Worm (Caenorhabditis elegans) whole organism, young adult: ENCODE measurements around the gene W01A11.1.

Experiments
- B0019.2 ChIP-seq: fragments of 200-800 bp; sonication (Bioruptor generic); conservative IDR thresholded peaks from 2 replicates; pipeline ENCODE4 v1.3.6; 2022; ENCODE audit warnings: missing genetic modification reagents, missing genetic modification characterization, missing compliant biosample characterization
- B0261.1 ChIP-seq: sonication (generic microtip); optimal IDR thresholded peaks from 2 replicates; lab custom pipeline; 2016; ENCODE audit warnings: mild to moderate bottlenecking, missing genetic modification characterization, moderate library complexity, missing compliant biosample characterization
- D2030.7 ChIP-seq: fragments of 200-800 bp; sonication (Bioruptor generic); IDR thresholded peaks from 2 replicates; pipeline ENCODE4 v1.3.6; 2022; ENCODE audit warnings: missing genetic modification reagents, missing genetic modification characterization, missing compliant biosample characterization
- F23B12.7 ChIP-seq: sonication (generic microtip); optimal IDR thresholded peaks from 2 replicates; lab custom pipeline; 2017; ENCODE audit warnings: missing genetic modification characterization, mild to moderate bottlenecking, missing compliant biosample characterization, antibody characterized with exemption, moderate library complexity; ENCODE audit not compliant: insufficient read depth
- F37B4.10 ChIP-seq: fragments of 200-800 bp; sonication (Bioruptor generic); IDR thresholded peaks from 2 replicates; pipeline ENCODE4 v1.3.6; 2022; ENCODE audit warnings: missing genetic modification characterization, missing compliant biosample characterization
- F39B2.1 ChIP-seq: fragments of 200-800 bp; sonication (Bioruptor generic); IDR thresholded peaks from 2 replicates; pipeline ENCODE4 v1.3.6; 2022; ENCODE audit warnings: missing genetic modification reagents, missing genetic modification characterization, missing compliant biosample characterization
- F55B11.4 ChIP-seq: sonication (generic microtip); optimal IDR thresholded peaks from 2 replicates; lab custom pipeline; 2016; ENCODE audit warnings: missing compliant biosample characterization, missing genetic modification characterization, borderline replicate concordance; ENCODE audit not compliant: insufficient read depth
- F57A8.1 ChIP-seq: fragments of 200-800 bp; sonication (Bioruptor generic); optimal IDR thresholded peaks from 2 replicates; lab custom pipeline; 2018; ENCODE audit warnings: mild to moderate bottlenecking, missing genetic modification characterization, moderate library complexity, missing compliant biosample characterization
- K11D2.4 ChIP-seq: fragments of 200-800 bp; sonication (Bioruptor generic); IDR thresholded peaks from 2 replicates; pipeline ENCODE4 v1.3.6; 2022; ENCODE audit warnings: missing genetic modification reagents, missing genetic modification characterization, missing compliant biosample characterization
- Y67H2A.10 ChIP-seq: fragments of 200-800 bp; sonication (Bioruptor generic); conservative IDR thresholded peaks from 2 replicates; pipeline ENCODE4 v1.3.6; 2022; ENCODE audit warnings: missing genetic modification reagents, missing genetic modification characterization, missing compliant biosample characterization
- bed-2 ChIP-seq: fragments of 200-800 bp; sonication (Bioruptor generic); IDR thresholded peaks from 2 replicates; pipeline ENCODE4 v1.3.6; 2022; ENCODE audit warnings: missing genetic modification reagents, missing genetic modification characterization, missing compliant biosample characterization
- ccch-3 ChIP-seq: fragments of 200-800 bp; sonication (Bioruptor generic); optimal IDR thresholded peaks from 2 replicates; lab custom pipeline; 2018; ENCODE audit warnings: mild to moderate bottlenecking, missing genetic modification characterization, missing compliant biosample characterization
- cebp-2 ChIP-seq: fragments of 200-800 bp; sonication (Bioruptor generic); IDR thresholded peaks from 2 replicates; pipeline ENCODE4 v1.3.6; 2022; ENCODE audit warnings: missing genetic modification characterization, missing compliant biosample characterization
- ceh-27 ChIP-seq: fragments of 200-800 bp; sonication (Bioruptor generic); optimal IDR thresholded peaks from 2 replicates; lab custom pipeline; 2018; ENCODE audit warnings: mild to moderate bottlenecking, missing genetic modification characterization, moderate library complexity, missing compliant biosample characterization
- ceh-91 ChIP-seq: fragments of 200-800 bp; sonication (Bioruptor generic); IDR thresholded peaks from 2 replicates; pipeline ENCODE4 v1.3.6; 2022; ENCODE audit warnings: missing genetic modification reagents, missing genetic modification characterization, missing compliant biosample characterization
- dox-1 ChIP-seq: fragments of 200-800 bp; sonication (Bioruptor generic); IDR thresholded peaks from 2 replicates; pipeline ENCODE4 v1.3.6; 2022; ENCODE audit warnings: missing genetic modification reagents, missing genetic modification characterization, missing compliant biosample characterization
- egl-18 ChIP-seq: fragments of 200-800 bp; sonication (Bioruptor generic); IDR thresholded peaks from 2 replicates; pipeline ENCODE4 v1.3.6; 2022; ENCODE audit warnings: missing genetic modification reagents, missing genetic modification characterization, missing compliant biosample characterization
- ets-4 ChIP-seq: fragments of 200-800 bp; sonication (Bioruptor generic); optimal IDR thresholded peaks from 2 replicates; lab custom pipeline; 2018; ENCODE audit warnings: mild to moderate bottlenecking, missing genetic modification characterization, missing compliant biosample characterization
- hrde-1 ChIP-seq: sonication (generic microtip); optimal IDR thresholded peaks from 2 replicates; lab custom pipeline; 2016; ENCODE audit warnings: missing genetic modification characterization, mild to moderate bottlenecking, missing compliant biosample characterization, moderate library complexity, missing genotype, missing genetic modification reagents, borderline replicate concordance
- let-607 ChIP-seq, 2 experiments: fragments of 200-800 bp in 1 of 2; sonication (Bioruptor generic) in 1 of 2; sonication (generic microtip) in 1 of 2; optimal IDR thresholded peaks; 2 replicates each; lab custom pipeline; 2016 to 2018; ENCODE audit warnings: mild to moderate bottlenecking in 2 of 2, missing compliant biosample characterization in 2 of 2, missing genetic modification characterization in 2 of 2, moderate library complexity in 2 of 2, missing genotype in 1 of 2
- lin-54 ChIP-seq: fragments of 200-800 bp; sonication (Bioruptor generic); optimal IDR thresholded peaks from 2 replicates; lab custom pipeline; 2018; ENCODE audit warnings: mild to moderate bottlenecking, missing genetic modification characterization, missing compliant biosample characterization
- lsl-1 ChIP-seq: fragments of 200-800 bp; sonication (Bioruptor generic); optimal IDR thresholded peaks from 2 replicates; lab custom pipeline; 2018; ENCODE audit warnings: mild to moderate bottlenecking, missing genetic modification characterization, moderate library complexity, missing compliant biosample characterization
- madf-6 ChIP-seq: fragments of 200-800 bp; sonication (Bioruptor generic); IDR thresholded peaks from 2 replicates; pipeline ENCODE4 v1.3.6; 2022; ENCODE audit warnings: missing genetic modification reagents, missing genetic modification characterization, missing compliant biosample characterization
- madf-8 ChIP-seq: fragments of 200-800 bp; sonication (Bioruptor generic); conservative IDR thresholded peaks from 2 replicates; pipeline ENCODE4 v1.3.6; 2022; ENCODE audit warnings: missing genetic modification reagents, missing genetic modification characterization, missing compliant biosample characterization
- mcd-1 ChIP-seq: fragments of 200-800 bp; sonication (Bioruptor generic); IDR thresholded peaks from 2 replicates; pipeline ENCODE4 v1.3.6; 2022; ENCODE audit warnings: missing genetic modification reagents, missing genetic modification characterization, missing compliant biosample characterization
- nfya-2 ChIP-seq: fragments of 200-800 bp; sonication (Bioruptor generic); IDR thresholded peaks from 2 replicates; pipeline ENCODE4 v1.3.6; 2022; ENCODE audit warnings: missing genetic modification reagents, missing genetic modification characterization, missing compliant biosample characterization
- nhr-179 ChIP-seq: sonication (generic microtip); optimal IDR thresholded peaks from 2 replicates; lab custom pipeline; 2016; ENCODE audit warnings: mild to moderate bottlenecking, missing genetic modification characterization, missing compliant biosample characterization
- nhr-80 ChIP-seq: sonication (generic microtip); optimal IDR thresholded peaks from 2 replicates; lab custom pipeline; 2016; ENCODE audit warnings: missing genetic modification characterization, missing compliant biosample characterization
- rcor-1 ChIP-seq: fragments of 200-800 bp; sonication (Bioruptor generic); IDR thresholded peaks from 2 replicates; pipeline ENCODE4 v1.3.6; 2022; ENCODE audit warnings: missing genetic modification reagents, missing genetic modification characterization, missing compliant biosample characterization
- repo-1 ChIP-seq: sonication (generic microtip); optimal IDR thresholded peaks from 2 replicates; lab custom pipeline; 2017; ENCODE audit warnings: mild to moderate bottlenecking, missing genetic modification characterization, missing compliant biosample characterization
- sdz-38 ChIP-seq: sonication (generic microtip); optimal IDR thresholded peaks from 2 replicates; lab custom pipeline; 2016; ENCODE audit warnings: missing genotype, missing genetic modification characterization, missing compliant biosample characterization
- sea-2 ChIP-seq: fragments of 200-800 bp; sonication (Bioruptor generic); IDR thresholded peaks from 2 replicates; pipeline ENCODE4 v1.3.6; 2022; ENCODE audit warnings: missing genetic modification characterization, missing compliant biosample characterization
- snpc-1.3 ChIP-seq: sonication (generic microtip); optimal IDR thresholded peaks from 2 replicates; lab custom pipeline; 2017; ENCODE audit warnings: missing genetic modification characterization, mild to moderate bottlenecking, missing compliant biosample characterization, antibody characterized with exemption, moderate library complexity, missing genotype, missing genetic modification reagents; ENCODE audit not compliant: insufficient read depth
- snpc-3.4 ChIP-seq: sonication (generic microtip); optimal IDR thresholded peaks from 2 replicates; lab custom pipeline; 2017; ENCODE audit warnings: missing genetic modification characterization, mild to moderate bottlenecking, missing compliant biosample characterization, antibody characterized with exemption, moderate library complexity, missing genotype, missing genetic modification reagents
- snpc-4 ChIP-seq, 5 experiments: fragments of 150-350 bp in 1 of 5; sonication (generic microtip) in 4 of 5; optimal IDR thresholded peaks; 2 replicates each; lab custom pipeline; 2014 to 2018; ENCODE audit warnings: missing genetic modification characterization in 5 of 5, missing biosample characterization in 3 of 5, antibody characterized with exemption in 2 of 5, mild to moderate bottlenecking in 2 of 5, missing compliant biosample characterization in 2 of 5, missing genotype in 2 of 5, moderate library complexity in 2 of 5, missing genetic modification reagents in 1 of 5
- somi-1 ChIP-seq: fragments of 200-800 bp; sonication (Bioruptor generic); optimal IDR thresholded peaks from 2 replicates; lab custom pipeline; 2018; ENCODE audit warnings: mild to moderate bottlenecking, missing genetic modification characterization, missing compliant biosample characterization
- sptf-2 ChIP-seq: fragments of 200-800 bp; sonication (Bioruptor generic); optimal IDR thresholded peaks from 2 replicates; lab custom pipeline; 2018; ENCODE audit warnings: mild to moderate bottlenecking, missing genetic modification characterization, missing compliant biosample characterization
- xnd-1 ChIP-seq: sonication (generic microtip); optimal IDR thresholded peaks from 2 replicates; lab custom pipeline; 2016; ENCODE audit warnings: missing genotype, missing genetic modification reagents, missing genetic modification characterization, missing compliant biosample characterization
- ztf-3 ChIP-seq: fragments of 200-800 bp; sonication (Bioruptor generic); optimal IDR thresholded peaks from 2 replicates; lab custom pipeline; 2018; ENCODE audit warnings: mild to moderate bottlenecking, missing genetic modification characterization, missing compliant biosample characterization
- ztf-6 ChIP-seq: fragments of 200-800 bp; sonication (Bioruptor generic); IDR thresholded peaks from 2 replicates; pipeline ENCODE4 v1.3.6; 2022; ENCODE audit warnings: missing genetic modification reagents, missing genetic modification characterization, missing compliant biosample characterization

The W01A11.1 gene

DNA sequence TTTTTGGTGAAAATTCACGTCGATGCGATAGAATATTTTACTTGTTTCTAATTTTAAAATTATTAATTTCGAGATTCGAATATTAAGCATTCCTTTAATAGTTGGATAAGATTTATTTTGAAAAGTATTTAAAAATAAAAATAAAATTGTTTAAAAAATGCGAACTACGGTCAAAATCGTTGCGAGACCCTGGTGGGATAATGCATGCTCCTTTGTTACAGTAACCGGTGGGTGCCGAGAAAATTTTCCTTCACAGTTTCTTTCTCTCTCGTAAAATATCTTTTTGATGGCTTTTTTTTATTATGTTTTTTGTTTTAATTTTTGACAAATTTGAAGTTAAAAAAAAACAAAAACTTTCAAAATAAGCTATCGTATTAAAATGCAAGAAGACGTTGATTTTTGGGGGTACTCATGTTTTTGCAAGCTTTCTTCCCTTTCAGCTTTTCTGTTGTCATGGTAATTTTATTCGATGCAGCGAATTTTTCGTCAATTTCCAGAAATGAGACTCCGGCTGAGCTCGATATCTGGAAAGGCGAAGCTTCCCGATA lies 2.3 kb upstream of the W01A11.1 start, which contains the start of gene dgtr-1 (continued):
- TF ChIP-seq B0261.1 (tag; lab: Kevin White, UChicago) = no peak
- TF ChIP-seq ceh-91 (GFP tag; lab: Robert Waterston, UW) = peak; percentile 67
- TF ChIP-seq madf-8 (GFP tag; lab: Robert Waterston, UW) = peak; percentile 77
- no peak for TF ChIP-seq sea-2
- TF ChIP-seq Y67H2A.10 = no peak
- no peak for TF ChIP-seq ztf-6 (GFP tag; lab: Robert Waterston, UW)
- no peak for TF ChIP-seq F55B11.4 (tag; lab: Kevin White, UChicago)
- TF ChIP-seq sdz-38 = no peak
- TF ChIP-seq snpc-1.3 = peak; percentile 77
- no peak for TF ChIP-seq ceh-27 (GFP tag; lab: Kevin White, UChicago)
- no peak for TF ChIP-seq let-607 (tag; optimal IDR thresholded peaks at IDR 0.05; lab: Kevin White, UChicago)
- TF ChIP-seq ccch-3 (GFP tag; lab: Kevin White, UChicago) = no peak
- TF ChIP-seq egl-18 (GFP tag; lab: Robert Waterston, UW) = no peak
- TF ChIP-seq nhr-179 (tag; lab: Kevin White, UChicago) = no peak
- peak; percentile 17 for TF ChIP-seq snpc-3.4 (tag; lab: Kevin White, UChicago)
- peak; percentile 78 for TF ChIP-seq xnd-1
- TF ChIP-seq rcor-1 (GFP tag; lab: Robert Waterston, UW) = 0 out of 2 replicates have a peak, but pooled peaks have one; percentile 8
- TF ChIP-seq snpc-4 (GFP tag; optimal IDR thresholded peaks at IDR 0.05; lab: Kevin White, UChicago) = no peak
- TF ChIP-seq snpc-4 (tag; optimal IDR thresholded peaks at IDR 0.05; lab: Kevin White, UChicago) = no peak
- TF ChIP-seq F23B12.7 (tag; lab: Kevin White, UChicago) = no peak
- TF ChIP-seq ets-4 (GFP tag; lab: Kevin White, UChicago) = no peak
- TF ChIP-seq K11D2.4 (GFP tag; lab: Robert Waterston, UW) = no peak
- no peak for TF ChIP-seq ztf-3 (GFP tag; lab: Kevin White, UChicago)
- no peak for TF ChIP-seq F39B2.1 (GFP tag; lab: Robert Waterston, UW)
- no peak for TF ChIP-seq B0019.2 (GFP tag; lab: Robert Waterston, UW)
- TF ChIP-seq lin-54 (GFP tag; lab: Kevin White, UChicago) = peak; percentile 54
- peak; percentile 97 for TF ChIP-seq lsl-1 (GFP tag; lab: Kevin White, UChicago)

ce11 chrV:6498441-6498840 lies 583 bp upstream of the W01A11.1 start:
- TF ChIP-seq F39B2.1 (GFP tag; lab: Robert Waterston, UW) (no peak), madf-6 (GFP tag; lab: Robert Waterston, UW) (peak; percentile 8; the same call in 1 of the 2 replicates)

ce11 chrV:6503158-6503557 lies 4.1 kb downstream of the W01A11.1 start:
- TF ChIP-seq F57A8.1 (GFP tag; lab: Kevin White, UChicago) = no peak
- TF ChIP-seq mcd-1 = no peak
- TF ChIP-seq nhr-80 (tag; lab: Kevin White, UChicago) = peak; percentile 2

DNA sequence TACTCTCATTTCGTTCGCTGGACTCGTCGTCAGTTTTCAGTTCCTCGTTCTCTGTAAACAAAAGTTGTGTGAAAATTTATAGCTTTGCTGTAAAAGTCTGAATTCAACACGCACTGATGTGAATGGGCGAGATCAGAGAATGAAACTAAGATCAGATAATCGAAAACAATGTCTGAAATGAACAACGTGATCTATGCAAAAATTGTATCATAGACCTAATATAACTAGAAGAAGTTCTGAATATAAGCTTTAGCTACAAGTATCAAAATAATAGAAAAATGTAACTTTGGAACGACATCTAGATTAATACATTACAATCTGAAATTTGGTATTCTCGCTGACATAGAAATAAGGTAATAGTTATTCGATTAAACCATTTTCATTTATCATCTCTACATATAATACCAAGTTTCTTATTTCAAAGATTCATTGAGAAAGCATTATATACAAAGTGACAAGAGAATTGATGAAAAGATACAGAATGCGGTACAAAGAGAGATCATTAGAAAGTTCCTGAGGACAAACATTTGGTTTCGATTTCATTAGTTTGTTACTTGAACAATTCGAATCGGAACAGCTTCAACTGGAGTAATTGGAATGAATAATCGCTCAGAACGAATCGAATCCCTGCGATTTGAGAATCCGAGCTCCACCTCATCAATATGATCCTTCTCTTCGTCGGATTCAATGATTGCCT lies 5.3 kb downstream of the W01A11.1 start, which contains the start of gene moc-2:
TSS of gene moc-2 (minus strand) at position 51 of the 697 bp plus-strand sequence.
- TF ChIP-seq ztf-3 (GFP tag; lab: Kevin White, UChicago) (no peak), F57A8.1 (GFP tag; lab: Kevin White, UChicago) (no peak), nfya-2 (no peak), dox-1 (GFP tag; lab: Robert Waterston, UW) (no peak), ceh-91 (GFP tag; lab: Robert Waterston, UW) (no peak), cebp-2 (GFP tag; lab: Robert Waterston, UW) (no peak), sptf-2 (GFP tag; lab: Kevin White, UChicago) (no peak), nhr-179 (tag; lab: Kevin White, UChicago) (no peak), repo-1 (tag; lab: Kevin White, UChicago) (no peak), bed-2 (no peak), F37B4.10 (GFP tag; lab: Robert Waterston, UW) (no peak), F55B11.4 (tag; lab: Kevin White, UChicago) (no peak), lin-54 (GFP tag; lab: Kevin White, UChicago) (no peak), hrde-1 (no peak), D2030.7 (GFP tag; lab: Robert Waterston, UW) (no peak), somi-1 (GFP tag; lab: Kevin White, UChicago) (no peak)
